Worm (Caenorhabditis elegans) whole organism, L2 larva: Measurements from ENCODE around the gene alh-1.
A peak's percentile ranks its signal among the peaks of the same experiment; 100 is the strongest.

Experiments
- F13H6.1 ChIP-seq: sonication (generic microtip); optimal IDR thresholded peaks from 2 replicates; lab custom pipeline; 2016; ENCODE audit warnings: missing genetic modification characterization, missing compliant biosample characterization
- Y55F3AM.14 ChIP-seq: fragments of 200-800 bp; sonication (Bioruptor generic); optimal IDR thresholded peaks from 2 replicates; lab custom pipeline; 2018; ENCODE audit warnings: mild to moderate bottlenecking, missing genetic modification characterization, missing compliant biosample characterization
- ZK546.5 ChIP-seq: sonication (generic microtip); optimal IDR thresholded peaks from 2 replicates; lab custom pipeline; 2017; ENCODE audit warnings: missing biosample characterization, missing genetic modification characterization
- aly-2 ChIP-seq: fragments of 150-350 bp; optimal IDR thresholded peaks from 2 replicates; lab custom pipeline; 2014; ENCODE audit warnings: missing biosample characterization, missing genetic modification characterization
- ama-1 ChIP-seq: fragments of 150-350 bp; optimal IDR thresholded peaks from 2 replicates; lab custom pipeline; 2018; ENCODE audit warnings: inconsistent platforms
- blmp-1 ChIP-seq: sonication (generic microtip); optimal IDR thresholded peaks from 2 replicates; lab custom pipeline; 2017; ENCODE audit warnings: missing genetic modification characterization, mild to moderate bottlenecking, missing compliant biosample characterization, antibody characterized with exemption, moderate library complexity; ENCODE audit not compliant: insufficient read depth
- ceh-16 ChIP-seq: fragments of 150-350 bp; optimal IDR thresholded peaks from 2 replicates; lab custom pipeline; 2014; ENCODE audit warnings: missing biosample characterization, missing genetic modification characterization
- ceh-82 ChIP-seq: fragments of 150-350 bp; optimal IDR thresholded peaks from 2 replicates; lab custom pipeline; 2014; ENCODE audit warnings: missing biosample characterization, missing genetic modification characterization
- dmd-4 ChIP-seq: sonication (generic microtip); optimal IDR thresholded peaks from 2 replicates; lab custom pipeline; 2017; ENCODE audit warnings: missing biosample characterization, missing genetic modification characterization
- egl-27 ChIP-seq: sonication (generic microtip); optimal IDR thresholded peaks from 3 replicates; lab custom pipeline; 2017; ENCODE audit warnings: missing biosample characterization, missing genetic modification reagents, missing genetic modification characterization
- elt-1 ChIP-seq: fragments of 150-350 bp; optimal IDR thresholded peaks from 2 replicates; lab custom pipeline; 2014; ENCODE audit warnings: missing biosample characterization, missing genetic modification characterization
- elt-3 ChIP-seq: sonication (generic microtip); optimal IDR thresholded peaks from 2 replicates; lab custom pipeline; 2017; ENCODE audit warnings: missing biosample characterization, missing genetic modification characterization
- fos-1 ChIP-seq: fragments of 150-350 bp; optimal IDR thresholded peaks from 2 replicates; lab custom pipeline; 2014; ENCODE audit warnings: missing biosample characterization, missing genetic modification characterization
- gmeb-1 ChIP-seq: fragments of 150-350 bp; optimal IDR thresholded peaks from 2 replicates; lab custom pipeline; 2014; ENCODE audit warnings: missing biosample characterization, missing genetic modification characterization
- lin-11 ChIP-seq: fragments of 150-350 bp; sonication (generic microtip); optimal IDR thresholded peaks from 2 replicates; lab custom pipeline; 2014; ENCODE audit warnings: missing biosample characterization, missing genetic modification characterization, inconsistent platforms, mixed read lengths
- lin-13 ChIP-seq: fragments of 150-350 bp; optimal IDR thresholded peaks from 2 replicates; lab custom pipeline; 2014; ENCODE audit warnings: missing biosample characterization, missing genetic modification reagents, missing genetic modification characterization
- lin-39 ChIP-seq: fragments of 150-350 bp; optimal IDR thresholded peaks from 2 replicates; lab custom pipeline; 2014; ENCODE audit warnings: missing biosample characterization, missing genetic modification reagents, missing genetic modification characterization
- mbf-1 ChIP-seq: sonication (generic microtip); optimal IDR thresholded peaks from 2 replicates; lab custom pipeline; 2017; ENCODE audit warnings: missing biosample characterization, missing genetic modification characterization
- mdl-1 ChIP-seq, 2 experiments: fragments of 150-350 bp in 1 of 2; sonication (generic microtip) in 1 of 2; optimal IDR thresholded peaks; 2 replicates each; lab custom pipeline; 2017; ENCODE audit warnings: missing biosample characterization in 2 of 2, missing genetic modification characterization in 2 of 2
- nhr-10 ChIP-seq: sonication (generic microtip); optimal IDR thresholded peaks from 2 replicates; lab custom pipeline; 2017; ENCODE audit warnings: missing biosample characterization, missing genetic modification characterization
- nhr-11 ChIP-seq: fragments of 150-350 bp; optimal IDR thresholded peaks from 2 replicates; lab custom pipeline; 2014; ENCODE audit warnings: missing biosample characterization, missing genetic modification characterization
- nhr-12 ChIP-seq: fragments of 150-350 bp; optimal IDR thresholded peaks from 2 replicates; lab custom pipeline; 2014; ENCODE audit warnings: missing biosample characterization, missing genetic modification characterization
- nhr-23 ChIP-seq: fragments of 150-350 bp; optimal IDR thresholded peaks from 2 replicates; lab custom pipeline; 2014; ENCODE audit warnings: missing biosample characterization, missing genetic modification reagents, missing genetic modification characterization
- nhr-237 ChIP-seq: fragments of 150-350 bp; optimal IDR thresholded peaks from 2 replicates; lab custom pipeline; 2014; ENCODE audit warnings: missing biosample characterization, missing genetic modification characterization
- nhr-6 ChIP-seq: fragments of 150-350 bp; optimal IDR thresholded peaks from 2 replicates; lab custom pipeline; 2014; ENCODE audit warnings: missing biosample characterization, missing genetic modification characterization
- nhr-77 ChIP-seq: fragments of 150-350 bp; optimal IDR thresholded peaks from 2 replicates; lab custom pipeline; 2014; ENCODE audit warnings: missing biosample characterization, missing genetic modification characterization
- peb-1 ChIP-seq: fragments of 150-350 bp; optimal IDR thresholded peaks from 2 replicates; lab custom pipeline; 2014; ENCODE audit warnings: missing biosample characterization, missing genetic modification characterization
- skn-1 ChIP-seq: sonication (generic microtip); optimal IDR thresholded peaks from 2 replicates; lab custom pipeline; 2017; ENCODE audit warnings: missing biosample characterization, missing genetic modification characterization
- sma-3 ChIP-seq: sonication (generic microtip); optimal IDR thresholded peaks from 2 replicates; lab custom pipeline; 2016; ENCODE audit warnings: missing genetic modification reagents, missing genetic modification characterization, missing compliant biosample characterization
- sma-9 ChIP-seq, 2 experiments: fragments of 150-350 bp in 1 of 2; sonication (generic microtip) in 1 of 2; optimal IDR thresholded peaks; 2 replicates each; lab custom pipeline; 2014 to 2016; ENCODE audit warnings: missing genetic modification characterization in 2 of 2, mild to moderate bottlenecking in 1 of 2, missing biosample characterization in 1 of 2, missing compliant biosample characterization in 1 of 2, missing genetic modification reagents in 1 of 2, moderate library complexity in 1 of 2
- unc-39 ChIP-seq: fragments of 150-350 bp; optimal IDR thresholded peaks from 2 replicates; lab custom pipeline; 2014; ENCODE audit warnings: missing biosample characterization, missing genetic modification characterization
- unc-62 ChIP-seq: fragments of 150-350 bp; optimal IDR thresholded peaks from 2 replicates; lab custom pipeline; 2014; ENCODE audit warnings: missing biosample characterization, missing genetic modification reagents, missing genetic modification characterization
- ztf-1 ChIP-seq: fragments of 200-800 bp; sonication (Bioruptor generic); conservative IDR thresholded peaks from 2 replicates; pipeline ENCODE4 v1.3.6; 2022; ENCODE audit warnings: missing genetic modification characterization, missing compliant biosample characterization

alh-1 gene

DNA sequence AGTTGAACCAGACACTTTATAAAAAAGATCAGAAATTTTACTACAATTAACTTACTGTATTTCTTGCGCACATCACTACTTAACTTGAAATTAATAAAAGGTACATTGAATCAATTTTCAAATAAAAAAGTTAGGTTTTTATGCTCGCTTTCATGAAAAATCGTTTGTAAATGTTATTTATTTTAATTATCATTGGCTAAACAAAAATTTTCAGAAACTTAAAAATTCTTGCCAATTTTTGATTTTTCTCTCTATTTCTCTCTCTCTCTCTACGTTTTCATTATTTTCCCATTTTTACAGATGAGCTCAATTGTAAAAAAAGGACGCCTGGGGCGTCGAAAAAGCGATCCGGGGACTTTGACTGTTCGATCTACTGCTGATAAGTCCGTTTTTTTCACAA lies 31.8 kb downstream of the alh-1 start, which contains the start of gene sax-2:
Gene sax-2, plus strand, starts transcription at position 301 of the 400 bp plus-strand sequence.
- TF ChIP-seq blmp-1 (tag; lab: Kevin White, UChicago), result no peak
- TF ChIP-seq ceh-82 (tag; lab: Kevin White, UChicago), result no peak
- TF ChIP-seq F13H6.1 (tag; lab: Kevin White, UChicago), result no peak
- TF ChIP-seq sma-9 (GFP tag; optimal IDR thresholded peaks at IDR 0.05; lab: Kevin White, UChicago), result no peak
- TF ChIP-seq sma-9 (tag; optimal IDR thresholded peaks at IDR 0.05; lab: Kevin White, UChicago), result no peak
- TF ChIP-seq egl-27 (tag; lab: Kevin White, UChicago), result no peak
- no peak for TF ChIP-seq nhr-12 (tag; lab: Kevin White, UChicago)
- TF ChIP-seq aly-2 (tag; lab: Kevin White, UChicago), result no peak
- TF ChIP-seq, all 48 proteins: peak for 0

DNA sequence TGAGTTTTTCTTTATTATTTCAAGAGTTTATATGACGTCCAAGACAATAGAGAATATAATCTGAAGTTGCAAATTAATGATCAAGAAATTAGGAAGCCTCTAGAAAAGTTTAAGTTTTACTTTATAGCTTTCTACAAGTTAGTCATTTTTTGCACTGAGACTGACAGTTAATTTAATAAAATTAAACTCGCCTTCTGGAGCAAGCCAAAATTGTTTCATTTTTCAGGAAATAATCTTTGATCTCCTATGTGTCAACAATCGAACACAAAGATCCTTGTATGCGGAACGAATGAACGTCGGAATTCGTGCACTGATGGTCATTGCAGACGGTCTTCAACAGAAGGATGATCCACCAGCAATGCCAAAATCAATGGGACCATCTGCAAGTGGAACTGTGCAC lies 34.8 kb downstream of the alh-1 start:
- TF ChIP-seq ztf-1 (GFP tag; lab: Robert Waterston, UW) (no peak), mdl-1 (tag; optimal IDR thresholded peaks at IDR 0.05; lab: Kevin White, UChicago) (no peak), Y55F3AM.14 (GFP tag; lab: Kevin White, UChicago) (no peak), ceh-82 (tag; lab: Kevin White, UChicago) (no peak), nhr-77 (tag; lab: Kevin White, UChicago) (no peak), dmd-4 (tag; lab: Kevin White, UChicago) (no peak), lin-11 (tag; lab: Kevin White, UChicago) (no peak), nhr-10 (tag; lab: Kevin White, UChicago) (no peak), skn-1 (tag; lab: Kevin White, UChicago) (no peak), nhr-6 (tag; lab: Kevin White, UChicago) (no peak), lin-13 (GFP tag; lab: Kevin White, UChicago) (no peak), elt-3 (no peak), unc-39 (no peak), gmeb-1 (tag; lab: Kevin White, UChicago) (no peak), lin-39 (tag; lab: Kevin White, UChicago) (no peak), nhr-11 (tag; lab: Kevin White, UChicago) (no peak), ama-1 (lab: Kevin White, UChicago) (no peak), ceh-16 (no peak), mbf-1 (tag; lab: Kevin White, UChicago) (no peak), unc-62 (GFP tag; lab: Kevin White, UChicago) (no peak)

DNA sequence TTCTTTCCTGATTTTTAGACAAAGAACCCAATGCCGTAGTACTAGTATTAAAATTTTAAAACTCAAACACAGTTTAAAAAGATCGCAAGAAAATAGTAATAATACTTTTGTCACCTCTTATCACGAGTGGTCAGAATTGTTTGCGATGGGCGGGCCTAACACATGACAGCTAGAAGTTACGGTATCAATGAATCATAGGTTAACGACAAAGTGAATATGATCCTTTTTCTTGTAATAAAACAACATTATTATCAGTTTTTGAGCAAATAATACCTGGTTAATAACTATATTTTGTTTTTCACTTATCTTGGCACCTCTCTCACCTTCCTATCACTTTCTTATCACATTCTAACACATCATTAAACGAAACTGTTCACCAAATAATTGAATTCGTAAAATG lies 35.4 kb downstream of the alh-1 start:
- TF ChIP-seq blmp-1 (tag; lab: Kevin White, UChicago) (no peak), fos-1 (tag; lab: Kevin White, UChicago) (peak; percentile 44)

DNA sequence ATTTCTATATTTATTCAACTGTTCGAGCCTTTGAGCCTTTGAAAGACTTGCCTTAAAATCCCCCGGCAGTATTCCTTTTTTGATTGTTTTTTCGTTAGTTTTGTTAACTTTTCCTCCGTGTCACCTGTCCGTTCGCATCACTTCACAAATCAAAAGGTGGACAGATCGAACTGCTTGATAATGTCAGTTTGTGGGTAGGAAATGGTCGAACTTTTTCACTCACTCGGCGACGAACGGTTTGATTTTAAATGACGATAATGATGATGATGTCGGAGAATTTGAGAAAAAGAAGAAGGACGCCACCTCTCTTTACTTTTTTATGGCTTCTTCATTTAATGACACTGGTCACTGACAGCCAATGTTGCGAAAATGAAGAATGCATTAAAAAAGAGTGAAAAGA lies 41.5 kb downstream of the alh-1 start:
- TF ChIP-seq ceh-16 (peak; percentile 89), nhr-237 (tag; lab: Kevin White, UChicago) (no peak)

DNA sequence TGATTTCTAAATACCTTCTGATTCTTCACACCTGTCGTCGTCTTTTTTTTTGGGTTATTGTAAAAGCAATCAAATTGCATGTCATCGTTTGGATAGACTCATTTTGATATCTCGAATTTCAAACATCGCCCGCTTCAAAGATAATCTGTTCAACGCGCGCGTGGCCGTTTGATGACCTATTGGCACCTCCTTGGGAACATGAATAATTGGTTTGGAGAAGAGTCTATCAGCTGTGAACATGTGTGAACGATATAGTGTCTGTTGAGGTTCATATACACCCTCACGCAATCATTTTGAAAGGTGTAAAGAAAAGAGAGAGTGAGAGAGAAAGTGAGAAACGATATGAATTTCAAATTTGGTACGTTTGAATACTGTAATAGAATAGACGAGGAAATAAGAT lies 43.0 kb downstream of the alh-1 start:
- TF ChIP-seq sma-9 (GFP tag; optimal IDR thresholded peaks at IDR 0.05; lab: Kevin White, UChicago), result no peak
- TF ChIP-seq sma-9 (tag; optimal IDR thresholded peaks at IDR 0.05; lab: Kevin White, UChicago), result no peak
- TF ChIP-seq nhr-23 (tag; lab: Kevin White, UChicago), result no peak
- TF ChIP-seq gmeb-1 (tag; lab: Kevin White, UChicago), result no peak
- no peak for TF ChIP-seq peb-1 (tag; lab: Kevin White, UChicago)
- no peak for TF ChIP-seq elt-1 (tag; lab: Kevin White, UChicago)
- TF ChIP-seq ZK546.5, result no peak
- no peak for TF ChIP-seq nhr-11 (tag; lab: Kevin White, UChicago)
- TF ChIP-seq, all 48 proteins: peak for 0

DNA sequence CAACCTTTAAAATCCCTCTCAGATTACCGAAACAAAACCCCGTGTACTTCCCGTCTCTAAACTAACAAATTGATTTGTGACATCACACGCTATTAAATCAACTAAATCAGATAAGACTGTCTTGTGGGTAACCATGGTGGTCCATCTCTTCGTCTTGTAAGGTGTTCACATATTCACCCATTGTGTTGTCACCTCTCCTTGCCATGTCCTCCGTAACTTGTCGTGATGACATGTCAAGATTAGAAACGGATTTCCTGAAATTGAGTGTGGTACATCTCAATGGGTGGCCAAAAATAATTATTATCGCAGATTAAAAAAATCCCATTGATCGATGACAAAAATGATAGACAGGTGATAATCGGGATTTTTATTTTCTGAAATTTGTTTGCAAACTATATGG lies 46.8 kb downstream of the alh-1 start:
- TF ChIP-seq ceh-16 (peak; percentile 5), sma-3 (GFP tag; lab: Kevin White, UChicago) (no peak), lin-13 (GFP tag; lab: Kevin White, UChicago) (no peak), gmeb-1 (tag; lab: Kevin White, UChicago) (no peak)
